Worm (Caenorhabditis elegans) whole organism, young adult: Measurements from ENCODE around the gene lgc-29.

Experiments
- B0261.1 ChIP-seq: sonication (generic microtip); optimal IDR thresholded peaks from 2 replicates; lab custom pipeline; 2016; ENCODE audit warnings: mild to moderate bottlenecking, missing genetic modification characterization, moderate library complexity, missing compliant biosample characterization
- C17E4.6 ChIP-seq: fragments of 200-800 bp; sonication (Bioruptor generic); IDR thresholded peaks from 2 replicates; pipeline ENCODE4 v1.3.6; 2022; ENCODE audit warnings: missing genetic modification reagents, missing genetic modification characterization, missing compliant biosample characterization
- F22D6.2 ChIP-seq: sonication (generic microtip); optimal IDR thresholded peaks from 2 replicates; lab custom pipeline; 2016; ENCODE audit warnings: mild to moderate bottlenecking, missing genetic modification characterization, missing compliant biosample characterization
- F23B12.7 ChIP-seq: sonication (generic microtip); optimal IDR thresholded peaks from 2 replicates; lab custom pipeline; 2017; ENCODE audit warnings: missing genetic modification characterization, mild to moderate bottlenecking, missing compliant biosample characterization, antibody characterized with exemption, moderate library complexity; ENCODE audit not compliant: insufficient read depth
- F49E8.2 ChIP-seq: sonication (generic microtip); optimal IDR thresholded peaks from 3 replicates; lab custom pipeline; 2017; ENCODE audit warnings: missing genetic modification characterization, mild to moderate bottlenecking, missing compliant biosample characterization, antibody characterized with exemption, moderate library complexity; ENCODE audit not compliant: insufficient read depth
- F52B5.7 ChIP-seq: sonication (generic microtip); optimal IDR thresholded peaks from 2 replicates; lab custom pipeline; 2016; ENCODE audit warnings: mild to moderate bottlenecking, missing genetic modification characterization, missing compliant biosample characterization
- F57C9.4 ChIP-seq: sonication (generic microtip); optimal IDR thresholded peaks from 2 replicates; lab custom pipeline; 2017; ENCODE audit warnings: mild to moderate bottlenecking, missing genetic modification characterization, missing compliant biosample characterization
- K12H6.12 ChIP-seq: fragments of 200-800 bp; sonication (Bioruptor generic); optimal IDR thresholded peaks from 2 replicates; lab custom pipeline; 2018; ENCODE audit warnings: mild to moderate bottlenecking, missing genetic modification characterization, missing compliant biosample characterization
- Y53G8AR.9 ChIP-seq: fragments of 200-800 bp; sonication (Bioruptor generic); conservative IDR thresholded peaks from 2 replicates; pipeline ENCODE4 v1.3.6; 2022; ENCODE audit warnings: missing genetic modification reagents, missing genetic modification characterization, missing compliant biosample characterization
- Y95B8A.8 ChIP-seq: fragments of 200-800 bp; sonication (Bioruptor generic); IDR thresholded peaks from 2 replicates; pipeline ENCODE4 v1.3.6; 2022; ENCODE audit warnings: missing genetic modification reagents, missing genetic modification characterization, missing compliant biosample characterization
- ZK185.1 ChIP-seq: sonication (generic microtip); optimal IDR thresholded peaks from 2 replicates; lab custom pipeline; 2016; ENCODE audit warnings: mild to moderate bottlenecking, missing genetic modification characterization, missing compliant biosample characterization; ENCODE audit not compliant: poor library complexity, severe bottlenecking
- aptf-3 ChIP-seq: fragments of 200-800 bp; sonication (Bioruptor generic); IDR thresholded peaks from 2 replicates; pipeline ENCODE4 v1.3.6; 2022; ENCODE audit warnings: missing genetic modification characterization, missing compliant biosample characterization
- atf-7 ChIP-seq: sonication (generic microtip); optimal IDR thresholded peaks from 2 replicates; lab custom pipeline; 2017; ENCODE audit warnings: mild to moderate bottlenecking, missing genetic modification characterization, missing compliant biosample characterization
- attf-3 ChIP-seq: fragments of 200-800 bp; sonication (Bioruptor generic); conservative IDR thresholded peaks from 2 replicates; pipeline ENCODE4 v1.3.6; 2022; ENCODE audit warnings: missing genetic modification reagents, missing genetic modification characterization, missing compliant biosample characterization
- attf-6 ChIP-seq: fragments of 200-800 bp; sonication (Bioruptor generic); IDR thresholded peaks from 2 replicates; pipeline ENCODE4 v1.3.6; 2022; ENCODE audit warnings: missing genetic modification reagents, missing genetic modification characterization, missing compliant biosample characterization
- bed-1 ChIP-seq: fragments of 200-800 bp; sonication (Bioruptor generic); IDR thresholded peaks from 2 replicates; pipeline ENCODE4 v1.3.6; 2022; ENCODE audit warnings: missing genetic modification reagents, missing genetic modification characterization, missing compliant biosample characterization
- bed-2 ChIP-seq: fragments of 200-800 bp; sonication (Bioruptor generic); IDR thresholded peaks from 2 replicates; pipeline ENCODE4 v1.3.6; 2022; ENCODE audit warnings: missing genetic modification reagents, missing genetic modification characterization, missing compliant biosample characterization
- ccch-3 ChIP-seq: fragments of 200-800 bp; sonication (Bioruptor generic); optimal IDR thresholded peaks from 2 replicates; lab custom pipeline; 2018; ENCODE audit warnings: mild to moderate bottlenecking, missing genetic modification characterization, missing compliant biosample characterization
- cebp-2 ChIP-seq: fragments of 200-800 bp; sonication (Bioruptor generic); IDR thresholded peaks from 2 replicates; pipeline ENCODE4 v1.3.6; 2022; ENCODE audit warnings: missing genetic modification characterization, missing compliant biosample characterization
- ceh-100 ChIP-seq: fragments of 200-800 bp; sonication (Bioruptor generic); IDR thresholded peaks from 2 replicates; pipeline ENCODE4 v1.3.6; 2022; ENCODE audit warnings: missing genetic modification reagents, missing genetic modification characterization, missing compliant biosample characterization
- ceh-58 ChIP-seq: fragments of 200-800 bp; sonication (Bioruptor generic); IDR thresholded peaks from 2 replicates; pipeline ENCODE4 v1.3.6; 2022; ENCODE audit warnings: missing genetic modification characterization, missing compliant biosample characterization
- ceh-79 ChIP-seq: sonication (generic microtip); optimal IDR thresholded peaks from 2 replicates; lab custom pipeline; 2017; ENCODE audit warnings: mild to moderate bottlenecking, missing genetic modification characterization, missing compliant biosample characterization
- dpl-1 ChIP-seq: fragments of 150-350 bp; optimal IDR thresholded peaks from 2 replicates; lab custom pipeline; 2014; ENCODE audit warnings: missing biosample characterization, missing genetic modification reagents, missing genetic modification characterization
- egl-18 ChIP-seq: fragments of 200-800 bp; sonication (Bioruptor generic); IDR thresholded peaks from 2 replicates; pipeline ENCODE4 v1.3.6; 2022; ENCODE audit warnings: missing genetic modification reagents, missing genetic modification characterization, missing compliant biosample characterization
- ekl-4 ChIP-seq: fragments of 200-800 bp; sonication (Bioruptor generic); IDR thresholded peaks from 2 replicates; pipeline ENCODE4 v1.3.6; 2022; ENCODE audit warnings: missing genetic modification reagents, missing genetic modification characterization, missing compliant biosample characterization
- ets-4 ChIP-seq: fragments of 200-800 bp; sonication (Bioruptor generic); optimal IDR thresholded peaks from 2 replicates; lab custom pipeline; 2018; ENCODE audit warnings: mild to moderate bottlenecking, missing genetic modification characterization, missing compliant biosample characterization
- hmg-20 ChIP-seq: fragments of 200-800 bp; sonication (Bioruptor generic); IDR thresholded peaks from 2 replicates; pipeline ENCODE4 v1.3.6; 2022; ENCODE audit warnings: missing genetic modification reagents, missing genetic modification characterization, missing compliant biosample characterization
- hrde-1 ChIP-seq: sonication (generic microtip); optimal IDR thresholded peaks from 2 replicates; lab custom pipeline; 2016; ENCODE audit warnings: missing genetic modification characterization, mild to moderate bottlenecking, missing compliant biosample characterization, moderate library complexity, missing genotype, missing genetic modification reagents, borderline replicate concordance
- lin-54 ChIP-seq: fragments of 200-800 bp; sonication (Bioruptor generic); optimal IDR thresholded peaks from 2 replicates; lab custom pipeline; 2018; ENCODE audit warnings: mild to moderate bottlenecking, missing genetic modification characterization, missing compliant biosample characterization
- lir-1 ChIP-seq: fragments of 200-800 bp; sonication (Bioruptor generic); conservative IDR thresholded peaks from 2 replicates; pipeline ENCODE4 v1.3.6; 2022; ENCODE audit warnings: missing genetic modification reagents, missing genetic modification characterization, missing compliant biosample characterization
- lsl-1 ChIP-seq: fragments of 200-800 bp; sonication (Bioruptor generic); optimal IDR thresholded peaks from 2 replicates; lab custom pipeline; 2018; ENCODE audit warnings: mild to moderate bottlenecking, missing genetic modification characterization, moderate library complexity, missing compliant biosample characterization
- lsy-27 ChIP-seq: sonication (generic microtip); optimal IDR thresholded peaks from 2 replicates; lab custom pipeline; 2017; ENCODE audit warnings: missing genetic modification characterization, mild to moderate bottlenecking, missing compliant biosample characterization, antibody characterized with exemption, missing genotype, borderline replicate concordance; ENCODE audit not compliant: insufficient read depth
- madf-8 ChIP-seq: fragments of 200-800 bp; sonication (Bioruptor generic); conservative IDR thresholded peaks from 2 replicates; pipeline ENCODE4 v1.3.6; 2022; ENCODE audit warnings: missing genetic modification reagents, missing genetic modification characterization, missing compliant biosample characterization
- nfya-2 ChIP-seq: fragments of 200-800 bp; sonication (Bioruptor generic); IDR thresholded peaks from 2 replicates; pipeline ENCODE4 v1.3.6; 2022; ENCODE audit warnings: missing genetic modification reagents, missing genetic modification characterization, missing compliant biosample characterization
- nhr-80 ChIP-seq: sonication (generic microtip); optimal IDR thresholded peaks from 2 replicates; lab custom pipeline; 2016; ENCODE audit warnings: missing genetic modification characterization, missing compliant biosample characterization
- nhr-90 ChIP-seq: sonication (generic microtip); optimal IDR thresholded peaks from 2 replicates; lab custom pipeline; 2016; ENCODE audit warnings: missing genotype, mild to moderate bottlenecking, missing genetic modification characterization, missing compliant biosample characterization
- pha-4 ChIP-seq: fragments of 150-350 bp; sonication (generic microtip); optimal IDR thresholded peaks from 2 replicates; lab custom pipeline; 2014; ENCODE audit warnings: missing biosample characterization, missing genetic modification reagents, missing genetic modification characterization
- rec-8 ChIP-seq, 2 experiments: sonication (generic microtip); optimal IDR thresholded peaks; 2 replicates each; lab custom pipeline; 2016; ENCODE audit warnings: mild to moderate bottlenecking in 2 of 2, missing genetic modification characterization in 2 of 2, missing genetic modification reagents in 2 of 2, missing genotype in 2 of 2, missing biosample characterization in 1 of 2, missing compliant biosample characterization in 1 of 2, moderate library complexity in 1 of 2
- rpc-1 ChIP-seq, 2 experiments: fragments of 150-350 bp in 1 of 2; sonication (generic microtip) in 1 of 2; optimal IDR thresholded peaks; 2 replicates each; lab custom pipeline; 2014 to 2018; ENCODE audit warnings: missing biosample characterization in 1 of 2, missing genetic modification characterization in 1 of 2, missing genetic modification reagents in 1 of 2, missing genotype in 1 of 2
- sdz-38 ChIP-seq: sonication (generic microtip); optimal IDR thresholded peaks from 2 replicates; lab custom pipeline; 2016; ENCODE audit warnings: missing genotype, missing genetic modification characterization, missing compliant biosample characterization
- snpc-1.1 ChIP-seq: sonication (generic microtip); optimal IDR thresholded peaks from 2 replicates; lab custom pipeline; 2017; ENCODE audit warnings: missing genetic modification characterization, mild to moderate bottlenecking, missing compliant biosample characterization, antibody characterized with exemption, moderate library complexity, missing genotype, missing genetic modification reagents; ENCODE audit not compliant: insufficient read depth
- snpc-3.4 ChIP-seq: sonication (generic microtip); optimal IDR thresholded peaks from 2 replicates; lab custom pipeline; 2017; ENCODE audit warnings: missing genetic modification characterization, mild to moderate bottlenecking, missing compliant biosample characterization, antibody characterized with exemption, moderate library complexity, missing genotype, missing genetic modification reagents
- snpc-4 ChIP-seq, 5 experiments: fragments of 150-350 bp in 1 of 5; sonication (generic microtip) in 4 of 5; optimal IDR thresholded peaks; 2 replicates each; lab custom pipeline; 2014 to 2018; ENCODE audit warnings: missing genetic modification characterization in 5 of 5, missing biosample characterization in 3 of 5, antibody characterized with exemption in 2 of 5, mild to moderate bottlenecking in 2 of 5, missing compliant biosample characterization in 2 of 5, missing genotype in 2 of 5, moderate library complexity in 2 of 5, missing genetic modification reagents in 1 of 5
- tbp1 ChIP-seq: fragments of 200-800 bp; sonication (Bioruptor generic); optimal IDR thresholded peaks from 2 replicates; lab custom pipeline; 2018; ENCODE audit warnings: mild to moderate bottlenecking, missing genetic modification characterization, missing compliant biosample characterization
- tlf-1 ChIP-seq: fragments of 200-800 bp; sonication (Bioruptor generic); optimal IDR thresholded peaks from 2 replicates; lab custom pipeline; 2018; ENCODE audit warnings: mild to moderate bottlenecking, missing genetic modification characterization, missing compliant biosample characterization
- xnd-1 ChIP-seq: sonication (generic microtip); optimal IDR thresholded peaks from 2 replicates; lab custom pipeline; 2016; ENCODE audit warnings: missing genotype, missing genetic modification reagents, missing genetic modification characterization, missing compliant biosample characterization

The lgc-29 gene

ce11 chrV:4175624-4176023 lies 36.8 kb downstream of the lgc-29 start, which contains the start of the genes coh-4 and pid-5:
Gene coh-4, minus strand, starts transcription at chrV:4175640.
Gene pid-5, plus strand, starts transcription at chrV:4175882.
- TF ChIP-seq tlf-1 (GFP tag; lab: Kevin White, UChicago) = peak; percentile 75
- peak; percentile 69; the same call in 1 of the 2 replicates for TF ChIP-seq attf-6 (GFP tag; lab: Robert Waterston, UW)
- TF ChIP-seq bed-2 (GFP tag; lab: Robert Waterston, UW) = no peak
- TF ChIP-seq C17E4.6 (GFP tag; lab: Robert Waterston, UW) = peak; percentile 61; the same call in 1 of the 2 replicates
- TF ChIP-seq B0261.1 (tag; lab: Kevin White, UChicago) = no peak
- TF ChIP-seq madf-8 (GFP tag; lab: Robert Waterston, UW) = peak; percentile 95
- TF ChIP-seq attf-3 (GFP tag; lab: Robert Waterston, UW) = 0 out of 2 replicates have a peak, but pooled peaks have one; percentile 14
- TF ChIP-seq snpc-3.4 (tag; lab: Kevin White, UChicago) = peak; percentile 94
- peak; percentile 44 for TF ChIP-seq snpc-4 (GFP tag; optimal IDR thresholded peaks at IDR 0.05; lab: Kevin White, UChicago)
- peak in 2 of 4 experiments; percentile 57 to 66 for TF ChIP-seq snpc-4 (tag; optimal IDR thresholded peaks at IDR 0.05; lab: Kevin White, UChicago)
- TF ChIP-seq aptf-3 (GFP tag; lab: Robert Waterston, UW) = no peak
- no peak for TF ChIP-seq ZK185.1
- TF ChIP-seq nhr-80 (tag; lab: Kevin White, UChicago) = no peak
- TF ChIP-seq F23B12.7 = peak; percentile 36
- no peak for TF ChIP-seq F52B5.7 (tag; lab: Kevin White, UChicago)
- TF ChIP-seq tbp1 (GFP tag; lab: Kevin White, UChicago) = peak; percentile 63
- TF ChIP-seq lsy-27 = no peak
- TF ChIP-seq Y95B8A.8 (GFP tag; lab: Robert Waterston, UW) = peak; percentile 87
- peak; percentile 22 for TF ChIP-seq hrde-1 (tag; lab: Kevin White, UChicago)
- peak; percentile 61 for TF ChIP-seq ekl-4 (GFP tag; lab: Robert Waterston, UW)
- no peak for TF ChIP-seq hmg-20 (GFP tag; lab: Robert Waterston, UW)
- peak; percentile 92 for TF ChIP-seq dpl-1 (GFP tag; lab: Kevin White, UChicago)
- no peak for TF ChIP-seq F22D6.2
- no peak for TF ChIP-seq rpc-1 (optimal IDR thresholded peaks at IDR 0.05; lab: Kevin White, UChicago)
- TF ChIP-seq rpc-1 (tag; optimal IDR thresholded peaks at IDR 0.05; lab: Kevin White, UChicago) = no peak
- peak; percentile 99 for TF ChIP-seq lsl-1 (GFP tag; lab: Kevin White, UChicago)
- no peak for TF ChIP-seq sdz-38 (tag; lab: Kevin White, UChicago)
- no peak for TF ChIP-seq ceh-58
- TF ChIP-seq Y53G8AR.9 (GFP tag; lab: Robert Waterston, UW) = peak; percentile 79
- TF ChIP-seq F57C9.4 (tag; lab: Kevin White, UChicago) = no peak
- no peak for TF ChIP-seq rec-8 (tag; optimal IDR thresholded peaks at IDR 0.05; lab: Kevin White, UChicago)
- TF ChIP-seq bed-1 = no peak
- no peak for TF ChIP-seq nhr-90
- peak; percentile 99 for TF ChIP-seq xnd-1 (tag; lab: Kevin White, UChicago)
- no peak for TF ChIP-seq cebp-2 (GFP tag; lab: Robert Waterston, UW)
- TF ChIP-seq ceh-100 (GFP tag; lab: Robert Waterston, UW) = peak; percentile 61
- TF ChIP-seq lin-54 (GFP tag; lab: Kevin White, UChicago) = peak; percentile 90
- TF ChIP-seq nfya-2 (GFP tag; lab: Robert Waterston, UW) = no peak
- peak; percentile 24; the same call in 1 of the 2 replicates for TF ChIP-seq lir-1 (GFP tag; lab: Robert Waterston, UW)
- peak; percentile 83 for TF ChIP-seq F49E8.2 (tag; lab: Kevin White, UChicago)
- TF ChIP-seq pha-4 (tag; lab: Kevin White, UChicago) = no peak
- no peak for TF ChIP-seq ccch-3 (GFP tag; lab: Kevin White, UChicago)
- TF ChIP-seq K12H6.12 (tag; lab: Kevin White, UChicago) = no peak
- no peak for TF ChIP-seq ets-4 (GFP tag; lab: Kevin White, UChicago)
- TF ChIP-seq atf-7 (tag; lab: Kevin White, UChicago) = no peak
- TF ChIP-seq snpc-1.1 (tag; lab: Kevin White, UChicago) = peak; percentile 58
- no peak for TF ChIP-seq ceh-79 (tag; lab: Kevin White, UChicago)
- TF ChIP-seq egl-18 (GFP tag; lab: Robert Waterston, UW) = no peak
